Worm (Caenorhabditis elegans) whole organism, mixed stage, embryonic: Measurements from ENCODE around the gene C39B10.5.

Experiments
- lsy-2 ChIP-seq: fragments of 150-350 bp; optimal IDR thresholded peaks from 2 replicates; lab custom pipeline; 2014; ENCODE audit warnings: missing biosample characterization, missing genetic modification characterization
- mab-5 ChIP-seq: fragments of 150-350 bp; optimal IDR thresholded peaks from 2 replicates; lab custom pipeline; 2014; ENCODE audit warnings: missing biosample characterization, missing genetic modification characterization
- nhr-12 ChIP-seq: fragments of 150-350 bp; optimal IDR thresholded peaks from 2 replicates; lab custom pipeline; 2014; ENCODE audit warnings: missing biosample characterization, missing genetic modification characterization
- nhr-28 ChIP-seq: fragments of 150-350 bp; optimal IDR thresholded peaks from 2 replicates; lab custom pipeline; 2014; ENCODE audit warnings: missing biosample characterization, missing genetic modification characterization
- snpc-4 ChIP-seq: fragments of 150-350 bp; optimal IDR thresholded peaks from 2 replicates; lab custom pipeline; 2014; ENCODE audit warnings: missing biosample characterization, missing genetic modification characterization

DNA sequence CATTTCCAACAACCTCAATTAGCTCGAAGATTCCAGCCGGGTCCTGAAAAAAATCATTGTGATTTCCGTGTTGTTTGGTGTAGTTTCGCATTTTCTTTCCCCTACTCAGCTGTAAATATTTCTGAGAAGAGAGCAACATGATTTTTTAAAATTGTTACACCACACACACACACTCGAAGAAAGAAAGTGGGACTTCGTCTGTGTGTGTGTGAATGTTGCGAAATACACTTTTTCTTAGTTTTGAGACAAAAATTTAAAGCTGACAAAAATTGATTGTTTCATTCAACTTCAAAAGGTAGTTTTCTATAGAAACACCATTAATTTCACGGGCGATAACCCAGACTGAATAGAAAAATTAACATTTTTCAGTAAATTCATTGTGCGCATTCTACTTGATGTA lies 19.0 kb upstream of the C39B10.5 start:
- no peak for TF ChIP-seq lsy-2 (tag; lab: Kevin White, UChicago)
- TF ChIP-seq mab-5 (tag; lab: Kevin White, UChicago), result no peak
- no peak for TF ChIP-seq nhr-12
- TF ChIP-seq nhr-28 (tag; lab: Kevin White, UChicago), result no peak
- TF ChIP-seq snpc-4 (tag; lab: Kevin White, UChicago), result no peak
